Worm (Caenorhabditis elegans) whole organism, mixed stage, embryonic: Measurements from ENCODE around the gene F01D5.6.
"Not testable (repeated sequence)": the region's sequence is repeated elsewhere in the genome, so short reads cannot be mapped to it uniquely, and the experiment has no call there.

ENCODE experiments used
- M03D4.4 ChIP-seq: sonication (generic microtip); optimal IDR thresholded peaks from 2 replicates; lab custom pipeline; 2017; ENCODE audit warnings: mild to moderate bottlenecking, missing genetic modification characterization, missing compliant biosample characterization
- bed-3 ChIP-seq: fragments of 200-800 bp; sonication (Bioruptor generic); optimal IDR thresholded peaks from 3 replicates; lab custom pipeline; 2018; ENCODE audit warnings: mild to moderate bottlenecking, missing genetic modification characterization, moderate library complexity, missing compliant biosample characterization
- blmp-1 ChIP-seq: fragments of 150-350 bp; optimal IDR thresholded peaks from 2 replicates; lab custom pipeline; 2014; ENCODE audit warnings: missing biosample characterization, missing genetic modification characterization
- ceh-39 ChIP-seq: fragments of 150-350 bp; optimal IDR thresholded peaks from 2 replicates; lab custom pipeline; 2014; ENCODE audit warnings: missing biosample characterization, missing genetic modification characterization
- ceh-43 ChIP-seq: fragments of 200-800 bp; sonication (Bioruptor generic); optimal IDR thresholded peaks from 2 replicates; lab custom pipeline; 2018; ENCODE audit warnings: mild to moderate bottlenecking, missing genetic modification characterization, moderate library complexity, missing compliant biosample characterization
- ceh-83 ChIP-seq: fragments of 200-800 bp; sonication (Bioruptor generic); optimal IDR thresholded peaks from 2 replicates; lab custom pipeline; 2018; ENCODE audit warnings: mild to moderate bottlenecking, missing genetic modification characterization, missing compliant biosample characterization
- ces-1 ChIP-seq: fragments of 150-350 bp; optimal IDR thresholded peaks from 2 replicates; lab custom pipeline; 2014; ENCODE audit warnings: missing biosample characterization, missing genetic modification reagents, missing genetic modification characterization
- cnd-1 ChIP-seq: fragments of 200-800 bp; sonication (Bioruptor generic); optimal IDR thresholded peaks from 2 replicates; lab custom pipeline; 2018; ENCODE audit warnings: mild to moderate bottlenecking, missing genetic modification characterization, missing compliant biosample characterization
- drap-1 ChIP-seq: fragments of 200-800 bp; sonication (Bioruptor generic); optimal IDR thresholded peaks from 3 replicates; lab custom pipeline; 2018; ENCODE audit warnings: mild to moderate bottlenecking, missing genetic modification characterization, missing compliant biosample characterization
- elt-1 ChIP-seq: sonication (generic microtip); optimal IDR thresholded peaks from 2 replicates; lab custom pipeline; 2017; ENCODE audit warnings: missing genetic modification characterization, mild to moderate bottlenecking, missing compliant biosample characterization, antibody characterized with exemption, moderate library complexity, borderline replicate concordance; ENCODE audit not compliant: insufficient read depth
- elt-3 ChIP-seq: fragments of 150-350 bp; optimal IDR thresholded peaks from 2 replicates; lab custom pipeline; 2014; ENCODE audit warnings: missing biosample characterization, missing genetic modification characterization
- flh-1 ChIP-seq: fragments of 200-800 bp; sonication (Bioruptor generic); optimal IDR thresholded peaks from 2 replicates; lab custom pipeline; 2018; ENCODE audit warnings: mild to moderate bottlenecking, missing genetic modification characterization, moderate library complexity, missing compliant biosample characterization
- ham-2 ChIP-seq: fragments of 200-800 bp; sonication (Bioruptor generic); optimal IDR thresholded peaks from 2 replicates; lab custom pipeline; 2018; ENCODE audit warnings: mild to moderate bottlenecking, missing genetic modification characterization, missing compliant biosample characterization
- hlh-1 ChIP-seq: fragments of 150-350 bp; optimal IDR thresholded peaks from 2 replicates; lab custom pipeline; 2014; ENCODE audit warnings: missing biosample characterization, missing genetic modification reagents, missing genetic modification characterization
- lin-13 ChIP-seq: fragments of 150-350 bp; optimal IDR thresholded peaks from 2 replicates; lab custom pipeline; 2014; ENCODE audit warnings: missing biosample characterization, missing genetic modification characterization
- lin-32 ChIP-seq: fragments of 200-800 bp; sonication (Bioruptor generic); optimal IDR thresholded peaks from 2 replicates; lab custom pipeline; 2018; ENCODE audit warnings: mild to moderate bottlenecking, missing genetic modification characterization, missing compliant biosample characterization
- mab-5 ChIP-seq: fragments of 150-350 bp; optimal IDR thresholded peaks from 2 replicates; lab custom pipeline; 2014; ENCODE audit warnings: missing biosample characterization, missing genetic modification characterization
- mep-1 ChIP-seq: fragments of 150-350 bp; optimal IDR thresholded peaks from 2 replicates; lab custom pipeline; 2017; ENCODE audit warnings: missing biosample characterization, missing genetic modification reagents, missing genetic modification characterization, inconsistent platforms
- mls-2 ChIP-seq: sonication (generic microtip); optimal IDR thresholded peaks from 2 replicates; lab custom pipeline; 2016; ENCODE audit warnings: mild to moderate bottlenecking, missing genetic modification characterization, moderate library complexity, missing compliant biosample characterization
- nhr-12 ChIP-seq: fragments of 150-350 bp; optimal IDR thresholded peaks from 2 replicates; lab custom pipeline; 2014; ENCODE audit warnings: missing biosample characterization, missing genetic modification characterization
- nhr-2 ChIP-seq: fragments of 150-350 bp; optimal IDR thresholded peaks from 2 replicates; lab custom pipeline; 2014; ENCODE audit warnings: missing biosample characterization, missing genetic modification characterization
- nhr-237 ChIP-seq: fragments of 150-350 bp; optimal IDR thresholded peaks from 2 replicates; lab custom pipeline; 2014; ENCODE audit warnings: missing biosample characterization, missing genetic modification characterization
- nhr-28 ChIP-seq: fragments of 150-350 bp; optimal IDR thresholded peaks from 2 replicates; lab custom pipeline; 2014; ENCODE audit warnings: missing biosample characterization, missing genetic modification characterization
- pha-4 ChIP-seq: fragments of 150-350 bp; optimal IDR thresholded peaks from 2 replicates; lab custom pipeline; 2018; ENCODE audit warnings: missing biosample characterization, missing genetic modification reagents, missing genetic modification characterization
- sem-2 ChIP-seq: fragments of 200-800 bp; sonication (Bioruptor generic); optimal IDR thresholded peaks from 2 replicates; lab custom pipeline; 2018; ENCODE audit warnings: mild to moderate bottlenecking, missing genetic modification characterization, missing compliant biosample characterization
- snpc-4 ChIP-seq: fragments of 150-350 bp; optimal IDR thresholded peaks from 2 replicates; lab custom pipeline; 2014; ENCODE audit warnings: missing biosample characterization, missing genetic modification characterization
- sptf-1 ChIP-seq: sonication (generic microtip); optimal IDR thresholded peaks from 2 replicates; lab custom pipeline; 2017; ENCODE audit warnings: mild to moderate bottlenecking, missing genetic modification characterization, moderate library complexity, missing compliant biosample characterization
- tbx-8 ChIP-seq: fragments of 200-800 bp; sonication (Bioruptor generic); optimal IDR thresholded peaks from 2 replicates; lab custom pipeline; 2018; ENCODE audit warnings: mild to moderate bottlenecking, missing genetic modification characterization, moderate library complexity, missing compliant biosample characterization
- unc-39 ChIP-seq: fragments of 150-350 bp; optimal IDR thresholded peaks from 2 replicates; lab custom pipeline; 2014; ENCODE audit warnings: missing biosample characterization, missing genetic modification characterization
- unc-62 ChIP-seq: fragments of 150-350 bp; optimal IDR thresholded peaks from 2 replicates; lab custom pipeline; 2014; ENCODE audit warnings: missing biosample characterization, missing genetic modification reagents, missing genetic modification characterization
- zip-8 ChIP-seq: fragments of 150-350 bp; optimal IDR thresholded peaks from 2 replicates; lab custom pipeline; 2014; ENCODE audit warnings: missing biosample characterization, missing genetic modification characterization
- ztf-11 ChIP-seq: fragments of 150-350 bp; optimal IDR thresholded peaks from 2 replicates; lab custom pipeline; 2014; ENCODE audit warnings: missing biosample characterization, missing genetic modification characterization

Gene F01D5.6

ce11 chrII:14000044-14000443 lies 6.3 kb upstream of the F01D5.6 start, which contains the start of gene F01D5.3:
Gene F01D5.3 (minus strand): TSS chrII:14000144.
- TF ChIP-seq bed-3 (GFP tag; lab: Kevin White, UChicago); nhr-2 (tag; lab: Kevin White, UChicago); sem-2 (GFP tag; lab: Kevin White, UChicago): not testable (repeated sequence)

- TF ChIP-seq nhr-12 (tag; lab: Kevin White, UChicago) (no peak), elt-1 (tag; lab: Kevin White, UChicago) (no peak), lin-13 (tag; lab: Kevin White, UChicago) (no peak), pha-4 (tag; lab: Kevin White, UChicago) (no peak), zip-8 (tag; lab: Kevin White, UChicago) (no peak), blmp-1 (tag; lab: Kevin White, UChicago) (no peak), hlh-1 (tag; lab: Kevin White, UChicago) (no peak), unc-62 (GFP tag; lab: Kevin White, UChicago) (no peak), nhr-237 (tag; lab: Kevin White, UChicago) (no peak), tbx-8 (GFP tag; lab: Kevin White, UChicago) (no peak), sem-2 (GFP tag; lab: Kevin White, UChicago) (no peak), mab-5 (tag; lab: Kevin White, UChicago) (no peak), flh-1 (GFP tag; lab: Kevin White, UChicago) (no peak)
These were observed 4.1 kb upstream of the F01D5.6 start, which contains the start of gene F01D5.5 for ce11 chrII:14002200-14002599. Gene F01D5.5 (minus strand): TSS chrII:14002300.

- TF ChIP-seq elt-3 (tag; lab: Kevin White, UChicago) (peak; percentile 68), mab-5 (tag; lab: Kevin White, UChicago) (no peak)
These were observed 2.4 kb upstream of the F01D5.6 start for ce11 chrII:14003821-14004430.

- TF ChIP-seq ham-2 (GFP tag; lab: Kevin White, UChicago) (peak; percentile 53), blmp-1 (tag; lab: Kevin White, UChicago) (no peak)
- TF ChIP-seq, all 35 proteins: peak for 1
These were observed 1.5 kb upstream of the F01D5.6 start for ce11 chrII:14004770-14005169.

ce11 chrII:14005183-14005582 lies 1.1 kb upstream of the F01D5.6 start:
- TF ChIP-seq ces-1 (GFP tag; lab: Kevin White, UChicago) (no peak), unc-39 (tag; lab: Kevin White, UChicago) (no peak), mep-1 (no peak), ceh-39 (tag; lab: Kevin White, UChicago) (no peak), ceh-43 (no peak), lin-13 (tag; lab: Kevin White, UChicago) (no peak), sptf-1 (tag; lab: Kevin White, UChicago) (no peak), drap-1 (no peak), bed-3 (GFP tag; lab: Kevin White, UChicago) (no peak), nhr-2 (tag; lab: Kevin White, UChicago) (no peak), snpc-4 (tag; lab: Kevin White, UChicago) (no peak), elt-1 (tag; lab: Kevin White, UChicago) (no peak), cnd-1 (tag; lab: Kevin White, UChicago) (no peak), unc-62 (GFP tag; lab: Kevin White, UChicago) (no peak), zip-8 (tag; lab: Kevin White, UChicago) (no peak)

ce11 chrII:14008359-14008758 lies 2.0 kb downstream of the F01D5.6 start, which contains the start of gene F01D5.7:
Gene F01D5.7 (plus strand): TSS chrII:14008659.
- TF ChIP-seq sem-2 (GFP tag; lab: Kevin White, UChicago) (no peak), lin-32 (GFP tag; lab: Kevin White, UChicago) (no peak), bed-3 (GFP tag; lab: Kevin White, UChicago) (no peak), cnd-1 (tag; lab: Kevin White, UChicago) (no peak), nhr-28 (tag; lab: Kevin White, UChicago) (no peak), hlh-1 (tag; lab: Kevin White, UChicago) (no peak), elt-3 (tag; lab: Kevin White, UChicago) (no peak), lin-13 (tag; lab: Kevin White, UChicago) (no peak), mab-5 (tag; lab: Kevin White, UChicago) (no peak), M03D4.4 (tag; lab: Kevin White, UChicago) (no peak), mls-2 (no peak), pha-4 (tag; lab: Kevin White, UChicago) (no peak), nhr-12 (tag; lab: Kevin White, UChicago) (no peak), elt-1 (tag; lab: Kevin White, UChicago) (no peak), ceh-39 (tag; lab: Kevin White, UChicago) (no peak), zip-8 (tag; lab: Kevin White, UChicago) (no peak), ceh-83 (GFP tag; lab: Kevin White, UChicago) (no peak), ztf-11 (no peak), blmp-1 (tag; lab: Kevin White, UChicago) (no peak)
- TF ChIP-seq, all 35 proteins: peak for 0
